Worm (Caenorhabditis elegans) whole organism, mixed stage, embryonic: Measurements from ENCODE around the gene enpp-1.
"Not testable (repeated sequence)": the region's sequence is repeated elsewhere in the genome, so short reads cannot be mapped to it uniquely, and the experiment has no call there.

Experiments
- ceh-43 ChIP-seq: fragments of 200-800 bp; sonication (Bioruptor generic); optimal IDR thresholded peaks from 2 replicates; lab custom pipeline; 2018; ENCODE audit warnings: mild to moderate bottlenecking, missing genetic modification characterization, moderate library complexity, missing compliant biosample characterization
- ces-1 ChIP-seq: fragments of 150-350 bp; optimal IDR thresholded peaks from 2 replicates; lab custom pipeline; 2014; ENCODE audit warnings: missing biosample characterization, missing genetic modification reagents, missing genetic modification characterization
- cnd-1 ChIP-seq: fragments of 200-800 bp; sonication (Bioruptor generic); optimal IDR thresholded peaks from 2 replicates; lab custom pipeline; 2018; ENCODE audit warnings: mild to moderate bottlenecking, missing genetic modification characterization, missing compliant biosample characterization
- elt-3 ChIP-seq: fragments of 150-350 bp; optimal IDR thresholded peaks from 2 replicates; lab custom pipeline; 2014; ENCODE audit warnings: missing biosample characterization, missing genetic modification characterization
- lin-13 ChIP-seq: fragments of 150-350 bp; optimal IDR thresholded peaks from 2 replicates; lab custom pipeline; 2014; ENCODE audit warnings: missing biosample characterization, missing genetic modification characterization
- lsy-2 ChIP-seq: fragments of 150-350 bp; optimal IDR thresholded peaks from 2 replicates; lab custom pipeline; 2014; ENCODE audit warnings: missing biosample characterization, missing genetic modification characterization
- mls-2 ChIP-seq: sonication (generic microtip); optimal IDR thresholded peaks from 2 replicates; lab custom pipeline; 2016; ENCODE audit warnings: mild to moderate bottlenecking, missing genetic modification characterization, moderate library complexity, missing compliant biosample characterization
- nhr-237 ChIP-seq: fragments of 150-350 bp; optimal IDR thresholded peaks from 2 replicates; lab custom pipeline; 2014; ENCODE audit warnings: missing biosample characterization, missing genetic modification characterization
- nhr-28 ChIP-seq: fragments of 150-350 bp; optimal IDR thresholded peaks from 2 replicates; lab custom pipeline; 2014; ENCODE audit warnings: missing biosample characterization, missing genetic modification characterization
- snpc-4 ChIP-seq: fragments of 150-350 bp; optimal IDR thresholded peaks from 2 replicates; lab custom pipeline; 2014; ENCODE audit warnings: missing biosample characterization, missing genetic modification characterization
- sptf-1 ChIP-seq: sonication (generic microtip); optimal IDR thresholded peaks from 2 replicates; lab custom pipeline; 2017; ENCODE audit warnings: mild to moderate bottlenecking, missing genetic modification characterization, moderate library complexity, missing compliant biosample characterization
- unc-39 ChIP-seq: fragments of 150-350 bp; optimal IDR thresholded peaks from 2 replicates; lab custom pipeline; 2014; ENCODE audit warnings: missing biosample characterization, missing genetic modification characterization
- unc-62 ChIP-seq: fragments of 150-350 bp; optimal IDR thresholded peaks from 2 replicates; lab custom pipeline; 2014; ENCODE audit warnings: missing biosample characterization, missing genetic modification reagents, missing genetic modification characterization

- not testable (repeated sequence) for TF ChIP-seq sptf-1 (tag; lab: Kevin White, UChicago); ces-1 (GFP tag; lab: Kevin White, UChicago); unc-62 (GFP tag; lab: Kevin White, UChicago); snpc-4 (tag; lab: Kevin White, UChicago); nhr-28 (tag; lab: Kevin White, UChicago); nhr-237; unc-39 (tag; lab: Kevin White, UChicago); ceh-43; lin-13; cnd-1 (tag; lab: Kevin White, UChicago); elt-3 (tag; lab: Kevin White, UChicago); mls-2 (tag; lab: Kevin White, UChicago); lsy-2
These were observed at the start of gene enpp-1 for ce11 chrV:12131157-12131556.
